Fruit fly (Drosophila melanogaster) whole organism, pupa: ENCODE data around the gene Rab35.

ENCODE experiments used
- CG10348 ChIP-seq: fragments of 200-800 bp; sonication (Bioruptor generic); IDR thresholded peaks from 2 replicates; pipeline ENCODE4 v1.3.6; 2022; ENCODE audit warnings: missing biosample characterization, missing genetic modification characterization
- CG8301 ChIP-seq: fragments of 200-800 bp; sonication (Bioruptor generic); optimal IDR thresholded peaks from 2 replicates; lab custom pipeline; 2018; ENCODE audit warnings: missing biosample characterization, mild to moderate bottlenecking, missing genetic modification characterization

DNA sequence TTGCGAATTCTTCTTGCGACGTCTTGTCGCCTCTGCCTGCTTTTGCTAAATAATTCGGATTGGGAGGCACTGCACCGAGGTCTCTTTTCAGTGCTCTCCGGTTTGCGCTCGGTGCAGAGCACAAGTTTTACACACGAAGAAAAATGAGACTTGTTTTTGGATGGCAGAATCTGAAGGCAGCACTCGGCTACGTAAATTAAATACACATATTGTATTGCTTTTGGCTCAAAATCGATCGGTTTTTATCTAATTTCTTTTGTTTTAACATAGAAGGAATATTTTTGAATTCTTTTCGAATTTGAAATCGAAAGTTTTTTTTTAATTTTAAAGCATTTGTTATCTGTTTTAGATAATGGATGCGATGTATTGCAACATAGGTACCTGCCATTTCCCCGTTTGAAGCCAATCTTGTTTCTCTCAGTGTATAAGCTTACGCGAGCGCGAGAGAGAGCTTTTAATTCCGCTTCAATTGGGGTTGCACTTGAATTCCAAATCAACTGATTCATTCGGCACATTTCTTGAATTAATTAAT is 13.9 kb upstream of the Rab35 start, which contains the start of gene AnxB10:
- TF ChIP-seq CG10348 (GFP tag; lab: Robert Waterston, UW) (peak; percentile 75), CG8301 (peak; percentile 91)
